Fruit fly (Drosophila melanogaster): ENCODE results near the gene CG13461.

The CG13461 gene

dm6 chr3L:15013957-15014692, 38.2 kb downstream of the CG13461 start, which contains the start of gene Reck (continued):
- TF ChIP-seq fkh (GFP tag; optimal IDR thresholded peaks at IDR 0.05): peak; percentile 3
- peak; percentile 85 for TF ChIP-seq CG32006 (GFP tag; optimal IDR thresholded peaks at IDR 0.05)
- peak; percentile 70 for TF ChIP-seq dac (GFP tag; optimal IDR thresholded peaks at IDR 0.05)
- TF ChIP-seq CG1621 (tag; optimal IDR thresholded peaks at IDR 0.05): peak; percentile 78
- TF ChIP-seq CG7368 (GFP tag; optimal IDR thresholded peaks at IDR 0.05): peak; percentile 85
- TF ChIP-seq topi (GFP tag; optimal IDR thresholded peaks at IDR 0.05): peak; percentile 85
- peak; percentile 85 for TF ChIP-seq pdm3 (GFP tag; optimal IDR thresholded peaks at IDR 0.05)
- TF ChIP-seq CG3919 (GFP tag; optimal IDR thresholded peaks at IDR 0.05): peak; percentile 93
- TF ChIP-seq svp (GFP tag): peak; percentile 92
- peak; percentile 80 for TF ChIP-seq spab (GFP tag; optimal IDR thresholded peaks at IDR 0.05)
- TF ChIP-seq CG3032 (tag; optimal IDR thresholded peaks at IDR 0.05): peak; percentile 83
- no peak for TF ChIP-seq CG6854 (GFP tag; optimal IDR thresholded peaks at IDR 0.05)
- TF ChIP-seq Ets96B (tag; optimal IDR thresholded peaks at IDR 0.05): peak; percentile 85
- peak; percentile 93 for TF ChIP-seq OdsH (GFP tag; optimal IDR thresholded peaks at IDR 0.05)
- peak; percentile 58 for TF ChIP-seq fd85E (GFP tag; optimal IDR thresholded peaks at IDR 0.05)
- TF ChIP-seq Eip78C (GFP tag): peak; percentile 98
- TF ChIP-seq Gug (GFP tag; IDR thresholded peaks at IDR 0.05): peak; percentile 79
- peak; percentile 85 for TF ChIP-seq CG16779 (tag; optimal IDR thresholded peaks at IDR 0.05)
- TF ChIP-seq fd59A (GFP tag; optimal IDR thresholded peaks at IDR 0.05): peak; percentile 62
- TF ChIP-seq CG4318 (GFP tag; optimal IDR thresholded peaks at IDR 0.05): peak; percentile 77

dm6 chr3L:15013296-15013695, 39.0 kb downstream of the CG13461 start:
- TF ChIP-seq lz (GFP tag; optimal IDR thresholded peaks at IDR 0.05) (peak; percentile 15), CG11294 (GFP tag; IDR thresholded peaks at IDR 0.05) (no peak), CG6792 (GFP tag; optimal IDR thresholded peaks at IDR 0.05) (no peak), fd85E (GFP tag; optimal IDR thresholded peaks at IDR 0.05) (no peak), acj6 (GFP tag; optimal IDR thresholded peaks at IDR 0.05) (peak; percentile 39), CG1621 (tag; optimal IDR thresholded peaks at IDR 0.05) (peak; percentile 47), cyc (GFP tag; optimal IDR thresholded peaks at IDR 0.05) (peak; percentile 2), eg (GFP tag; IDR thresholded peaks at IDR 0.05) (0 out of 3 replicates have a peak, but pooled peaks have one; percentile 28), Hr39 (GFP tag; optimal IDR thresholded peaks at IDR 0.05) (peak; percentile 12), dsx (GFP tag; optimal IDR thresholded peaks at IDR 0.05; ENCODE audit: poor library complexity, severe bottlenecking) (peak; percentile 50), CG11762 (GFP tag; optimal IDR thresholded peaks at IDR 0.05; ENCODE audit: insufficient read depth) (peak; percentile 30), CG6854 (GFP tag; optimal IDR thresholded peaks at IDR 0.05) (no peak), Lpt (GFP tag; optimal IDR thresholded peaks at IDR 0.05) (no peak), CG6808 (GFP tag; optimal IDR thresholded peaks at IDR 0.05) (peak; percentile 62), ss (GFP tag; optimal IDR thresholded peaks at IDR 0.05) (peak; percentile 23 to 62), net (GFP tag; optimal IDR thresholded peaks at IDR 0.05) (no peak), CG4318 (GFP tag; optimal IDR thresholded peaks at IDR 0.05) (peak; percentile 15), Smox (GFP tag; optimal IDR thresholded peaks at IDR 0.05) (no peak), svp (GFP tag) (peak; percentile 51), fd59A (GFP tag; optimal IDR thresholded peaks at IDR 0.05) (peak; percentile 21), CG16779 (tag; optimal IDR thresholded peaks at IDR 0.05) (peak; percentile 8), Met (GFP tag; optimal IDR thresholded peaks at IDR 0.05) (peak; percentile 3), CG8632 (GFP tag; optimal IDR thresholded peaks at IDR 0.05) (peak; percentile 35), esn (GFP tag; optimal IDR thresholded peaks at IDR 0.05) (no peak), Hr38 (GFP tag; optimal IDR thresholded peaks at IDR 0.05) (no peak), fkh (GFP tag; optimal IDR thresholded peaks at IDR 0.05) (no peak), Eip75B (GFP tag; optimal IDR thresholded peaks at IDR 0.05) (peak; percentile 13), Sox15 (GFP tag; optimal IDR thresholded peaks at IDR 0.05) (no peak), Ets96B (tag; optimal IDR thresholded peaks at IDR 0.05) (peak; percentile 67), OdsH (GFP tag; optimal IDR thresholded peaks at IDR 0.05) (peak; percentile 12), CG6276 (GFP tag; optimal IDR thresholded peaks at IDR 0.05) (peak; percentile 51), CG9139 (GFP tag; optimal IDR thresholded peaks at IDR 0.05) (no peak), CG32006 (GFP tag; optimal IDR thresholded peaks at IDR 0.05) (peak; percentile 60), vri (GFP tag; optimal IDR thresholded peaks at IDR 0.05) (no peak), CG10631 (GFP tag; optimal IDR thresholded peaks at IDR 0.05) (peak; percentile 35), topi (GFP tag; optimal IDR thresholded peaks at IDR 0.05) (peak; percentile 3), Sox14 (GFP tag; optimal IDR thresholded peaks at IDR 0.05) (peak; percentile 40), Sox102F (GFP tag; optimal IDR thresholded peaks at IDR 0.05) (no peak), CG8119 (GFP tag; IDR thresholded peaks at IDR 0.05) (peak; percentile 52; the same call in 2 of the 3 replicates), CG3919 (GFP tag; optimal IDR thresholded peaks at IDR 0.05) (no peak)
